Fruit fly (Drosophila melanogaster): Measurements from ENCODE around the gene modSP.

modSP gene

dm6 chr3R:16632698-16633097 is 22.8 kb downstream of the modSP start (continued):
- TF ChIP-seq CG11504 (tag; optimal IDR thresholded peaks at IDR 0.05) (no peak), disco-r (GFP tag; optimal IDR thresholded peaks at IDR 0.05) (no peak), tgo (GFP tag; IDR thresholded peaks at IDR 0.05) (no peak), tna (GFP tag; IDR thresholded peaks at IDR 0.05; ENCODE audit: partially characterized antibody) (no peak), Nf-YC (tag; optimal IDR thresholded peaks at IDR 0.05) (peak; percentile 95), psq (GFP tag; optimal IDR thresholded peaks at IDR 0.05) (no peak), CG1024 (GFP tag; IDR thresholded peaks at IDR 0.05) (no peak), NFAT (GFP tag; IDR thresholded peaks at IDR 0.05) (0 out of 2 replicates have a peak, but pooled peaks have one; percentile 5)

- TF ChIP-seq fd96Cb (tag; optimal IDR thresholded peaks at IDR 0.05) (peak; percentile 1), cg (GFP tag; optimal IDR thresholded peaks at IDR 0.05) (peak; percentile 48), NfI (GFP tag; optimal IDR thresholded peaks at IDR 0.05) (no peak), Spps (tag; optimal IDR thresholded peaks at IDR 0.05) (no peak), CG31388 (GFP tag; optimal IDR thresholded peaks at IDR 0.05) (no peak), CG7556 (GFP tag; optimal IDR thresholded peaks at IDR 0.05) (peak; percentile 47), Opbp (GFP tag; IDR thresholded peaks at IDR 0.05; ENCODE audit: partially characterized antibody) (no peak), trem (tag; optimal IDR thresholded peaks at IDR 0.05) (peak; percentile 17), HLHmδ (GFP tag; optimal IDR thresholded peaks at IDR 0.05) (no peak), Ssrp (tag; optimal IDR thresholded peaks at IDR 0.05) (peak; percentile 22), ro (GFP tag; IDR thresholded peaks at IDR 0.05) (no peak), bigmax (GFP tag; optimal IDR thresholded peaks at IDR 0.05) (no peak), ttk (GFP tag; IDR thresholded peaks at IDR 0.05) (no peak), esg (GFP tag; conservative IDR thresholded peaks at IDR 0.05) (no peak), mld (GFP tag; IDR thresholded peaks at IDR 0.05; ENCODE audit: partially characterized antibody) (no peak), Sry-β (GFP tag; optimal IDR thresholded peaks at IDR 0.05) (no peak), CG16815 (GFP tag; optimal IDR thresholded peaks at IDR 0.05) (peak; percentile 16), CG8765 (GFP tag; IDR thresholded peaks at IDR 0.05) (peak; percentile 20; the same call in 1 of the 2 replicates), Fer3 (tag; optimal IDR thresholded peaks at IDR 0.05) (no peak), CG32767 (GFP tag; IDR thresholded peaks at IDR 0.05) (no peak), CG14050 (GFP tag; IDR thresholded peaks at IDR 0.05) (no peak), CG12299 (tag; optimal IDR thresholded peaks at IDR 0.05) (no peak), CG11093 (GFP tag; IDR thresholded peaks at IDR 0.05) (no peak), H2.0 (GFP tag; IDR thresholded peaks at IDR 0.05) (no peak), tll (GFP tag; optimal IDR thresholded peaks at IDR 0.05) (peak; percentile 38 to 79), cwo (GFP tag; optimal IDR thresholded peaks at IDR 0.05) (no peak), CG16863 (GFP tag; optimal IDR thresholded peaks at IDR 0.05) (peak; percentile 5), Rfx (GFP tag; IDR thresholded peaks at IDR 0.05) (no peak), TFAM (GFP tag; optimal IDR thresholded peaks at IDR 0.05) (no peak), kni (GFP tag; optimal IDR thresholded peaks at IDR 0.05) (no peak), CG2120 (GFP tag; optimal IDR thresholded peaks at IDR 0.05) (no peak), Doc3 (GFP tag; IDR thresholded peaks at IDR 0.05; ENCODE audit: partially characterized antibody) (no peak), CG4282 (GFP tag; optimal IDR thresholded peaks at IDR 0.05) (no peak), scrt (GFP tag; optimal IDR thresholded peaks at IDR 0.05) (no peak), CG31224 (GFP tag; IDR thresholded peaks at IDR 0.05) (no peak), sqz (GFP tag; optimal IDR thresholded peaks at IDR 0.05) (no peak), bsh (GFP tag; optimal IDR thresholded peaks at IDR 0.05) (peak in 1 of 2 experiments; percentile 14), CG1647 (GFP tag; optimal IDR thresholded peaks at IDR 0.05) (no peak), CG1603 (tag; optimal IDR thresholded peaks at IDR 0.05) (peak; percentile 38), da (GFP tag; optimal IDR thresholded peaks at IDR 0.05) (no peak), CG2875 (GFP tag; optimal IDR thresholded peaks at IDR 0.05) (no peak), CG10431 (GFP tag; optimal IDR thresholded peaks at IDR 0.05) (no peak)
These were observed 24.9 kb downstream of the modSP start for dm6 chr3R:16630564-16630963.
